Worm (Caenorhabditis elegans) whole organism, L2 larva: ENCODE measurements around the gene srbc-13.

Experiments
- C34F6.9 ChIP-seq: fragments of 150-350 bp; optimal IDR thresholded peaks from 2 replicates; lab custom pipeline; 2014; ENCODE audit warnings: missing biosample characterization, missing genetic modification characterization
- R02D3.7 ChIP-seq: fragments of 150-350 bp; optimal IDR thresholded peaks from 2 replicates; lab custom pipeline; 2014; ENCODE audit warnings: missing biosample characterization, missing genetic modification characterization
- Y55F3AM.14 ChIP-seq: fragments of 200-800 bp; sonication (Bioruptor generic); optimal IDR thresholded peaks from 2 replicates; lab custom pipeline; 2018; ENCODE audit warnings: mild to moderate bottlenecking, missing genetic modification characterization, missing compliant biosample characterization
- ZK546.5 ChIP-seq: sonication (generic microtip); optimal IDR thresholded peaks from 2 replicates; lab custom pipeline; 2017; ENCODE audit warnings: missing biosample characterization, missing genetic modification characterization
- alr-1 ChIP-seq: fragments of 150-350 bp; optimal IDR thresholded peaks from 2 replicates; lab custom pipeline; 2014; ENCODE audit warnings: missing biosample characterization, missing genetic modification characterization
- aly-2 ChIP-seq: fragments of 150-350 bp; optimal IDR thresholded peaks from 2 replicates; lab custom pipeline; 2014; ENCODE audit warnings: missing biosample characterization, missing genetic modification characterization
- ceh-16 ChIP-seq: fragments of 150-350 bp; optimal IDR thresholded peaks from 2 replicates; lab custom pipeline; 2014; ENCODE audit warnings: missing biosample characterization, missing genetic modification characterization
- crh-2 ChIP-seq: sonication (generic microtip); optimal IDR thresholded peaks from 2 replicates; lab custom pipeline; 2017; ENCODE audit warnings: missing biosample characterization, missing genetic modification characterization
- dmd-4 ChIP-seq: sonication (generic microtip); optimal IDR thresholded peaks from 2 replicates; lab custom pipeline; 2017; ENCODE audit warnings: missing biosample characterization, missing genetic modification characterization
- egl-27 ChIP-seq: sonication (generic microtip); optimal IDR thresholded peaks from 3 replicates; lab custom pipeline; 2017; ENCODE audit warnings: missing biosample characterization, missing genetic modification reagents, missing genetic modification characterization
- elt-1 ChIP-seq: fragments of 150-350 bp; optimal IDR thresholded peaks from 2 replicates; lab custom pipeline; 2014; ENCODE audit warnings: missing biosample characterization, missing genetic modification characterization
- elt-3 ChIP-seq: sonication (generic microtip); optimal IDR thresholded peaks from 2 replicates; lab custom pipeline; 2017; ENCODE audit warnings: missing biosample characterization, missing genetic modification characterization
- fos-1 ChIP-seq: fragments of 150-350 bp; optimal IDR thresholded peaks from 2 replicates; lab custom pipeline; 2014; ENCODE audit warnings: missing biosample characterization, missing genetic modification characterization
- lin-11 ChIP-seq: fragments of 150-350 bp; sonication (generic microtip); optimal IDR thresholded peaks from 2 replicates; lab custom pipeline; 2014; ENCODE audit warnings: missing biosample characterization, missing genetic modification characterization, inconsistent platforms, mixed read lengths
- lin-13 ChIP-seq: fragments of 150-350 bp; optimal IDR thresholded peaks from 2 replicates; lab custom pipeline; 2014; ENCODE audit warnings: missing biosample characterization, missing genetic modification reagents, missing genetic modification characterization
- lsy-2 ChIP-seq, 2 experiments: fragments of 150-350 bp in 1 of 2; sonication (generic microtip) in 1 of 2; optimal IDR thresholded peaks; 2 replicates each; lab custom pipeline; 2014 to 2017; ENCODE audit warnings: missing biosample characterization in 2 of 2, missing genetic modification characterization in 2 of 2
- mab-5 ChIP-seq: fragments of 150-350 bp; optimal IDR thresholded peaks from 2 replicates; lab custom pipeline; 2014; ENCODE audit warnings: missing biosample characterization, missing genetic modification characterization
- mdl-1 ChIP-seq, 2 experiments: fragments of 150-350 bp in 1 of 2; sonication (generic microtip) in 1 of 2; optimal IDR thresholded peaks; 2 replicates each; lab custom pipeline; 2017; ENCODE audit warnings: missing biosample characterization in 2 of 2, missing genetic modification characterization in 2 of 2
- nhr-10 ChIP-seq: sonication (generic microtip); optimal IDR thresholded peaks from 2 replicates; lab custom pipeline; 2017; ENCODE audit warnings: missing biosample characterization, missing genetic modification characterization
- nhr-12 ChIP-seq: fragments of 150-350 bp; optimal IDR thresholded peaks from 2 replicates; lab custom pipeline; 2014; ENCODE audit warnings: missing biosample characterization, missing genetic modification characterization
- nhr-23 ChIP-seq: fragments of 150-350 bp; optimal IDR thresholded peaks from 2 replicates; lab custom pipeline; 2014; ENCODE audit warnings: missing biosample characterization, missing genetic modification reagents, missing genetic modification characterization
- nhr-6 ChIP-seq: fragments of 150-350 bp; optimal IDR thresholded peaks from 2 replicates; lab custom pipeline; 2014; ENCODE audit warnings: missing biosample characterization, missing genetic modification characterization
- peb-1 ChIP-seq: fragments of 150-350 bp; optimal IDR thresholded peaks from 2 replicates; lab custom pipeline; 2014; ENCODE audit warnings: missing biosample characterization, missing genetic modification characterization
- sem-4 ChIP-seq: fragments of 150-350 bp; optimal IDR thresholded peaks from 2 replicates; lab custom pipeline; 2014; ENCODE audit warnings: missing biosample characterization, missing genetic modification reagents, missing genetic modification characterization
- sma-3 ChIP-seq: sonication (generic microtip); optimal IDR thresholded peaks from 2 replicates; lab custom pipeline; 2016; ENCODE audit warnings: missing genetic modification reagents, missing genetic modification characterization, missing compliant biosample characterization
- sma-9 ChIP-seq, 2 experiments: fragments of 150-350 bp in 1 of 2; sonication (generic microtip) in 1 of 2; optimal IDR thresholded peaks; 2 replicates each; lab custom pipeline; 2014 to 2016; ENCODE audit warnings: missing genetic modification characterization in 2 of 2, mild to moderate bottlenecking in 1 of 2, missing biosample characterization in 1 of 2, missing compliant biosample characterization in 1 of 2, missing genetic modification reagents in 1 of 2, moderate library complexity in 1 of 2
- snpc-4 ChIP-seq: fragments of 150-350 bp; optimal IDR thresholded peaks from 2 replicates; lab custom pipeline; 2014; ENCODE audit warnings: missing biosample characterization, missing genetic modification characterization
- unc-39 ChIP-seq: fragments of 150-350 bp; optimal IDR thresholded peaks from 2 replicates; lab custom pipeline; 2014; ENCODE audit warnings: missing biosample characterization, missing genetic modification characterization
- unc-55 ChIP-seq: fragments of 150-350 bp; sonication (generic microtip); optimal IDR thresholded peaks from 3 replicates; lab custom pipeline; 2014; ENCODE audit warnings: missing biosample characterization, missing genetic modification reagents, missing genetic modification characterization
- zag-1 ChIP-seq: fragments of 150-350 bp; optimal IDR thresholded peaks from 2 replicates; lab custom pipeline; 2014; ENCODE audit warnings: missing biosample characterization, missing genetic modification characterization
- ztf-1 ChIP-seq: fragments of 200-800 bp; sonication (Bioruptor generic); conservative IDR thresholded peaks from 2 replicates; pipeline ENCODE4 v1.3.6; 2022; ENCODE audit warnings: missing genetic modification characterization, missing compliant biosample characterization
- ztf-11 ChIP-seq: sonication (generic microtip); optimal IDR thresholded peaks from 2 replicates; lab custom pipeline; 2017; ENCODE audit warnings: missing biosample characterization, missing genetic modification characterization
- ztf-4 ChIP-seq: fragments of 150-350 bp; optimal IDR thresholded peaks from 2 replicates; lab custom pipeline; 2014; ENCODE audit warnings: missing biosample characterization, missing genetic modification characterization

The srbc-13 gene

ce11 chrV:847521-847920 is at the start of gene srbc-13:
srbc-13 (plus strand) TSS chrV:847821.
- TF ChIP-seq peb-1 (tag; lab: Kevin White, UChicago): no peak
- no peak for TF ChIP-seq ceh-16 (tag; lab: Kevin White, UChicago)
- no peak for TF ChIP-seq fos-1 (tag; lab: Kevin White, UChicago)
- TF ChIP-seq nhr-6: no peak
- no peak for TF ChIP-seq unc-55 (GFP tag; lab: Kevin White, UChicago)
- TF ChIP-seq mab-5 (tag; lab: Kevin White, UChicago): no peak
- TF ChIP-seq Y55F3AM.14: no peak
- TF ChIP-seq nhr-12 (tag; lab: Kevin White, UChicago): no peak
- no peak for TF ChIP-seq egl-27
- no peak for TF ChIP-seq ZK546.5 (tag; lab: Kevin White, UChicago)
- no peak for TF ChIP-seq mdl-1 (tag; optimal IDR thresholded peaks at IDR 0.05; lab: Kevin White, UChicago)
- no peak for TF ChIP-seq lsy-2 (tag; optimal IDR thresholded peaks at IDR 0.05; lab: Kevin White, UChicago)

ce11 chrV:800271-800670 is 47.4 kb upstream of the srbc-13 start:
- TF ChIP-seq unc-39 (tag; lab: Kevin White, UChicago) (no peak), snpc-4 (tag; lab: Kevin White, UChicago) (no peak), nhr-10 (tag; lab: Kevin White, UChicago) (no peak), dmd-4 (tag; lab: Kevin White, UChicago) (no peak), crh-2 (tag; lab: Kevin White, UChicago) (no peak), sma-3 (GFP tag; lab: Kevin White, UChicago) (no peak), elt-1 (tag; lab: Kevin White, UChicago) (peak; percentile 3), sma-9 (GFP tag; optimal IDR thresholded peaks at IDR 0.05; lab: Kevin White, UChicago) (peak; percentile 70), sma-9 (tag; optimal IDR thresholded peaks at IDR 0.05; lab: Kevin White, UChicago) (no peak), lin-13 (GFP tag; lab: Kevin White, UChicago) (no peak), ZK546.5 (tag; lab: Kevin White, UChicago) (no peak), lin-11 (tag; lab: Kevin White, UChicago) (no peak), ztf-1 (no peak), nhr-23 (no peak), nhr-6 (no peak), peb-1 (tag; lab: Kevin White, UChicago) (no peak), elt-3 (no peak), R02D3.7 (tag; lab: Kevin White, UChicago) (no peak)

- TF ChIP-seq ztf-1 (no peak), C34F6.9 (no peak), nhr-12 (tag; lab: Kevin White, UChicago) (no peak), aly-2 (tag; lab: Kevin White, UChicago) (no peak), ceh-16 (tag; lab: Kevin White, UChicago) (peak; percentile 33), alr-1 (tag; lab: Kevin White, UChicago) (no peak), elt-1 (tag; lab: Kevin White, UChicago) (peak; percentile 89), sma-9 (GFP tag; optimal IDR thresholded peaks at IDR 0.05; lab: Kevin White, UChicago) (peak; percentile 77), sma-9 (tag; optimal IDR thresholded peaks at IDR 0.05; lab: Kevin White, UChicago) (no peak)
Observed at ce11 chrV:801555-802060, 46.0 kb upstream of the srbc-13 start.

ce11 chrV:802726-803125 is 44.9 kb upstream of the srbc-13 start:
- TF ChIP-seq zag-1 (tag; lab: Kevin White, UChicago): no peak
- no peak for TF ChIP-seq aly-2 (tag; lab: Kevin White, UChicago)
- no peak for TF ChIP-seq ztf-1
- TF ChIP-seq ceh-16 (tag; lab: Kevin White, UChicago): no peak
- no peak for TF ChIP-seq dmd-4 (tag; lab: Kevin White, UChicago)
- TF ChIP-seq fos-1 (tag; lab: Kevin White, UChicago): no peak
- TF ChIP-seq Y55F3AM.14: no peak

ce11 chrV:803472-803871 is 44.1 kb upstream of the srbc-13 start:
- TF ChIP-seq ztf-4 (no peak), mdl-1 (tag; optimal IDR thresholded peaks at IDR 0.05; lab: Kevin White, UChicago) (no peak), elt-1 (tag; lab: Kevin White, UChicago) (no peak), R02D3.7 (tag; lab: Kevin White, UChicago) (no peak)
- TF ChIP-seq, all 48 proteins: peak for 0

- no peak for TF ChIP-seq ztf-11 (tag; lab: Kevin White, UChicago)
- TF ChIP-seq C34F6.9: no peak
- TF ChIP-seq nhr-12 (tag; lab: Kevin White, UChicago): no peak
- TF ChIP-seq dmd-4 (tag; lab: Kevin White, UChicago): no peak
- TF ChIP-seq zag-1 (tag; lab: Kevin White, UChicago): no peak
- no peak for TF ChIP-seq elt-3
- TF ChIP-seq sem-4 (tag; lab: Kevin White, UChicago): no peak
- no peak for TF ChIP-seq snpc-4 (tag; lab: Kevin White, UChicago)
- no peak for TF ChIP-seq alr-1 (tag; lab: Kevin White, UChicago)
Observed at ce11 chrV:804485-804884, 43.1 kb upstream of the srbc-13 start, which contains the start of gene nhr-270. nhr-270 (minus strand) TSS chrV:804741.
